Worm (Caenorhabditis elegans): ENCODE measurements around the gene math-22.

DNA sequence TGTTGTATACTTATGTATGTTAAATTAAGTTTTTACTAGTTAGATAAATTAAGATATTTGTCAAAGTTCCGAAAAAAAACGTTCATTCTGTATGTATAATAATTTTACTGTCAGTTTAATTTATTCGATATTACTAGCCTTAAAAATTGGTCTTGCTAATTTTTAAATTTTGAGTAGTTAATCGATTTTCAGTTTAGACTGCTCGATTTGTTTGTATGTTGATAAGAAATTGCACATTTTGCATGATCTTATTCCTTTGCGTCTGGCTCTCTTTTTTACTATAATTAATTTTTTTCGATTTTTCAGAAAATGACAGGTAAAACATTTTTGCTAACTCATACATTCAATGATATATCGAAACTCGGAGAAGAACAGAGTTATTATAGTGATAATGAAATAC, 5.3 kb upstream of the math-22 start, which contains the start of gene math-24:
- TF ChIP-seq unc-62 (GFP tag; optimal IDR thresholded peaks at IDR 0.05): no peak
- TF ChIP-seq ZK546.5 (tag; optimal IDR thresholded peaks at IDR 0.05): no peak
- TF ChIP-seq elt-3 (tag; optimal IDR thresholded peaks at IDR 0.05): no peak

All from whole organism, L3 larva.